Worm (Caenorhabditis elegans): ENCODE data around the gene srt-73.

- TF ChIP-seq ama-1 (optimal IDR thresholded peaks at IDR 0.05): no peak
- no peak for TF ChIP-seq tbx-37 (GFP tag; conservative IDR thresholded peaks at IDR 0.05)
- TF ChIP-seq F13C5.2 (tag; optimal IDR thresholded peaks at IDR 0.05): no peak
- TF ChIP-seq hnd-1 (tag; optimal IDR thresholded peaks at IDR 0.05): no peak
- no peak for TF ChIP-seq aly-1 (tag; optimal IDR thresholded peaks at IDR 0.05)
Measured at ce11 chrIV:7924975-7925828, 46.1 kb downstream of the srt-73 start.

Measured in whole organism, early embryonic.